Fruit fly (Drosophila melanogaster) whole organism, prepupa: ENCODE data around the gene aru.

Experiments
- Blimp-1 ChIP-seq: fragments of 200-800 bp; sonication (Bioruptor generic); optimal IDR thresholded peaks from 3 replicates; lab custom pipeline; 2017; ENCODE audit warnings: missing biosample characterization, missing genetic modification characterization, mild to moderate bottlenecking, moderate library complexity, missing genetic modification reagents
- CG10631 ChIP-seq: fragments of 200-800 bp; sonication (Bioruptor generic); optimal IDR thresholded peaks from 2 replicates; lab custom pipeline; 2016; ENCODE audit warnings: missing biosample characterization, missing genetic modification characterization
- CG10669 ChIP-seq: fragments of 200-800 bp; sonication (Bioruptor generic); optimal IDR thresholded peaks from 3 replicates; lab custom pipeline; 2018; ENCODE audit warnings: missing biosample characterization, mild to moderate bottlenecking, missing genetic modification characterization, moderate library complexity
- CG11762 ChIP-seq: fragments of 200-800 bp; sonication (Bioruptor generic); optimal IDR thresholded peaks from 3 replicates; lab custom pipeline; 2016; ENCODE audit warnings: missing biosample characterization, missing genetic modification characterization; ENCODE audit not compliant: insufficient read depth
- CG15336 ChIP-seq: fragments of 200-800 bp; sonication (Bioruptor generic); IDR thresholded peaks from 2 replicates; pipeline ENCODE4 v1.3.6; 2022; ENCODE audit warnings: missing biosample characterization, missing genetic modification characterization
- CG16779 ChIP-seq: fragments of 200-800 bp; sonication (Bioruptor generic); optimal IDR thresholded peaks from 3 replicates; lab custom pipeline; 2017; ENCODE audit warnings: missing biosample characterization, mild to moderate bottlenecking, missing genetic modification characterization
- CG3032 ChIP-seq: fragments of 200-800 bp; optimal IDR thresholded peaks from 2 replicates; lab custom pipeline; 2019; ENCODE audit warnings: missing biosample characterization, mild to moderate bottlenecking, missing genetic modification characterization, moderate library complexity
- CG31627 ChIP-seq: fragments of 200-800 bp; sonication (Bioruptor generic); optimal IDR thresholded peaks from 3 replicates; lab custom pipeline; 2016; ENCODE audit warnings: missing biosample characterization, missing genetic modification characterization
- CG3919 ChIP-seq: fragments of 200-800 bp; sonication (Bioruptor generic); optimal IDR thresholded peaks from 3 replicates; lab custom pipeline; 2016; ENCODE audit warnings: missing biosample characterization, missing genetic modification characterization
- CG6276 ChIP-seq: fragments of 200-800 bp; sonication (Bioruptor generic); optimal IDR thresholded peaks from 2 replicates; lab custom pipeline; 2017; ENCODE audit warnings: missing biosample characterization, mild to moderate bottlenecking, missing genetic modification characterization
- CG6808 ChIP-seq: fragments of 200-800 bp; sonication (Bioruptor generic); optimal IDR thresholded peaks from 3 replicates; lab custom pipeline; 2017; ENCODE audit warnings: missing biosample characterization, missing genetic modification characterization, mild to moderate bottlenecking, moderate library complexity, missing genetic modification reagents
- CG7368 ChIP-seq: fragments of 200-800 bp; sonication (Bioruptor generic); optimal IDR thresholded peaks from 3 replicates; lab custom pipeline; 2016; ENCODE audit warnings: missing biosample characterization, missing genetic modification characterization
- CG8319 ChIP-seq: fragments of 200-800 bp; sonication (Bioruptor generic); optimal IDR thresholded peaks from 3 replicates; lab custom pipeline; 2016; ENCODE audit warnings: missing biosample characterization, missing genetic modification characterization
- CG8632 ChIP-seq: fragments of 200-800 bp; sonication (Bioruptor generic); optimal IDR thresholded peaks from 3 replicates; lab custom pipeline; 2016; ENCODE audit warnings: missing biosample characterization, missing genetic modification characterization
- CG9139 ChIP-seq: fragments of 200-800 bp; sonication (Bioruptor generic); optimal IDR thresholded peaks from 3 replicates; lab custom pipeline; 2017; ENCODE audit warnings: missing biosample characterization, mild to moderate bottlenecking, missing genetic modification characterization
- Eip75B ChIP-seq: fragments of 200-800 bp; sonication (Bioruptor generic); optimal IDR thresholded peaks from 3 replicates; lab custom pipeline; 2016; ENCODE audit warnings: missing biosample characterization, missing genetic modification characterization
- Eip78C ChIP-seq: fragments of 200-800 bp; sonication (Bioruptor generic); peaks from one replicate; lab custom pipeline; 2016; ENCODE audit warnings: missing biosample characterization, missing genetic modification characterization
- Hr38 ChIP-seq: sonication (Bioruptor generic); optimal IDR thresholded peaks from 2 replicates; lab custom pipeline; 2016; ENCODE audit warnings: missing biosample characterization, missing genetic modification characterization
- Hr39 ChIP-seq: fragments of 200-800 bp; sonication (Bioruptor generic); optimal IDR thresholded peaks from 2 replicates; lab custom pipeline; 2016; ENCODE audit warnings: missing biosample characterization, missing genetic modification characterization
- Hr4 ChIP-seq: fragments of 200-800 bp; sonication (Bioruptor generic); optimal IDR thresholded peaks from 3 replicates; lab custom pipeline; 2016; ENCODE audit warnings: missing biosample characterization, missing genetic modification characterization
- Lpt ChIP-seq: fragments of 200-800 bp; sonication (Bioruptor generic); optimal IDR thresholded peaks from 3 replicates; lab custom pipeline; 2016; ENCODE audit warnings: missing biosample characterization, missing genetic modification characterization
- Smox ChIP-seq: fragments of 200-800 bp; sonication (Bioruptor generic); optimal IDR thresholded peaks from 3 replicates; lab custom pipeline; 2016; ENCODE audit warnings: missing biosample characterization, missing genetic modification characterization
- Sox102F ChIP-seq: fragments of 200-800 bp; sonication (Bioruptor generic); optimal IDR thresholded peaks from 2 replicates; lab custom pipeline; 2016; ENCODE audit warnings: missing biosample characterization, mild to moderate bottlenecking, missing genetic modification characterization
- Sox15 ChIP-seq: fragments of 200-800 bp; sonication (Bioruptor generic); optimal IDR thresholded peaks from 3 replicates; lab custom pipeline; 2016; ENCODE audit warnings: missing biosample characterization, missing genetic modification characterization
- cyc ChIP-seq: fragments of 200-800 bp; sonication (Bioruptor generic); optimal IDR thresholded peaks from 3 replicates; lab custom pipeline; 2016; ENCODE audit warnings: missing biosample characterization, missing genetic modification characterization
- dsx ChIP-seq: fragments of 200-800 bp; optimal IDR thresholded peaks from 3 replicates; lab custom pipeline; 2019; ENCODE audit warnings: missing biosample characterization, mild to moderate bottlenecking, missing genetic modification characterization, moderate library complexity; ENCODE audit not compliant: poor library complexity, severe bottlenecking
- eg ChIP-seq: fragments of 200-800 bp; sonication (Bioruptor generic); IDR thresholded peaks from 3 replicates; pipeline ENCODE4 v1.3.6; 2022; ENCODE audit warnings: missing biosample characterization, missing genetic modification characterization
- esn ChIP-seq: fragments of 200-800 bp; sonication (Bioruptor generic); optimal IDR thresholded peaks from 2 replicates; lab custom pipeline; 2016; ENCODE audit warnings: missing biosample characterization, mild to moderate bottlenecking, missing genetic modification characterization, moderate library complexity
- fd59A ChIP-seq: fragments of 200-800 bp; sonication (Bioruptor generic); optimal IDR thresholded peaks from 2 replicates; lab custom pipeline; 2017; ENCODE audit warnings: missing biosample characterization, mild to moderate bottlenecking, missing genetic modification characterization, missing genetic modification reagents
- fkh ChIP-seq: fragments of 200-800 bp; sonication (Bioruptor generic); optimal IDR thresholded peaks from 3 replicates; lab custom pipeline; 2017; ENCODE audit warnings: missing biosample characterization, mild to moderate bottlenecking, missing genetic modification characterization, moderate library complexity
- pdm3 ChIP-seq: fragments of 200-800 bp; sonication (Bioruptor generic); optimal IDR thresholded peaks from 3 replicates; lab custom pipeline; 2016; ENCODE audit warnings: missing biosample characterization, missing genetic modification characterization
- spab ChIP-seq: fragments of 200-800 bp; sonication (Bioruptor generic); optimal IDR thresholded peaks from 2 replicates; lab custom pipeline; 2017; ENCODE audit warnings: missing biosample characterization, mild to moderate bottlenecking, missing genetic modification characterization, missing genetic modification reagents
- svp ChIP-seq: fragments of 200-800 bp; sonication (Bioruptor generic); peaks from one replicate; lab custom pipeline; 2016; ENCODE audit warnings: missing biosample characterization, missing genetic modification characterization
- vri ChIP-seq: fragments of 200-800 bp; sonication (Bioruptor generic); optimal IDR thresholded peaks from 3 replicates; lab custom pipeline; 2016; ENCODE audit warnings: missing biosample characterization, mild to moderate bottlenecking, missing genetic modification characterization

aru gene

dm6 chr2L:870749-871418 lies 2.7 kb upstream of the aru start (continued):
- TF ChIP-seq vri (GFP tag; lab: Kevin White, UChicago) (no peak), CG3032 (peak; percentile 70), CG10669 (GFP tag; lab: Kevin White, UChicago) (peak; percentile 25), dsx (peak; percentile 13), pdm3 (GFP tag; lab: Kevin White, UChicago) (peak; percentile 76), CG10631 (peak; percentile 58), Sox15 (GFP tag; lab: Kevin White, UChicago) (peak; percentile 9), spab (peak; percentile 30), Hr39 (GFP tag; lab: Kevin White, UChicago) (peak; percentile 81), Sox102F (GFP tag; lab: Kevin White, UChicago) (peak; percentile 57), CG31627 (GFP tag; lab: Kevin White, UChicago) (peak; percentile 85), CG16779 (no peak), CG6808 (GFP tag; lab: Kevin White, UChicago) (peak; percentile 53), Lpt (no peak), CG7368 (GFP tag; lab: Kevin White, UChicago) (peak; percentile 38), Hr38 (GFP tag; lab: Kevin White, UChicago) (no peak), fd59A (no peak), CG8632 (GFP tag; lab: Kevin White, UChicago) (peak; percentile 45), Eip78C (GFP tag; lab: Kevin White, UChicago) (peak; percentile 88), CG15336 (GFP tag; lab: Robert Waterston, UW) (peak; percentile 47), eg (GFP tag; lab: Robert Waterston, UW) (peak; percentile 74), Blimp-1 (GFP tag; lab: Kevin White, UChicago) (peak; percentile 58), svp (GFP tag; lab: Kevin White, UChicago) (peak; percentile 69), Hr4 (GFP tag; lab: Kevin White, UChicago) (peak; percentile 67)

dm6 chr2L:870285-870684 lies 2.1 kb upstream of the aru start, which contains the start of gene PNUTS:
Gene PNUTS, plus strand, starts transcription at chr2L:870465.
- TF ChIP-seq spab: no peak
- no peak for TF ChIP-seq CG6276 (GFP tag; lab: Kevin White, UChicago)
- TF ChIP-seq Eip75B (GFP tag; lab: Kevin White, UChicago): no peak
- no peak for TF ChIP-seq CG8632 (GFP tag; lab: Kevin White, UChicago)
- no peak for TF ChIP-seq CG6808 (GFP tag; lab: Kevin White, UChicago)
- peak; percentile 30 for TF ChIP-seq CG9139
- no peak for TF ChIP-seq CG11762 (GFP tag; lab: Kevin White, UChicago)
- TF ChIP-seq Sox102F (GFP tag; lab: Kevin White, UChicago): no peak
- no peak for TF ChIP-seq Eip78C (GFP tag; lab: Kevin White, UChicago)
- no peak for TF ChIP-seq Hr4 (GFP tag; lab: Kevin White, UChicago)
- peak; percentile 10 for TF ChIP-seq fkh (GFP tag; lab: Kevin White, UChicago)
- no peak for TF ChIP-seq CG3032
- TF ChIP-seq CG8319 (GFP tag; lab: Kevin White, UChicago): no peak
- TF ChIP-seq CG15336 (GFP tag; lab: Robert Waterston, UW): no peak
- peak; percentile 70 for TF ChIP-seq svp (GFP tag; lab: Kevin White, UChicago)
- TF ChIP-seq, all 60 proteins: peak for 3

dm6 chr2L:869497-870040 lies 1.4 kb upstream of the aru start, which contains the start of gene dbe:
Gene dbe, minus strand, starts transcription at chr2L:869857.
- peak; percentile 15 for TF ChIP-seq CG31627 (GFP tag; lab: Kevin White, UChicago)
- TF ChIP-seq CG3032: peak; percentile 3
- TF ChIP-seq esn: peak; percentile 15
- TF ChIP-seq eg (GFP tag; lab: Robert Waterston, UW): peak; percentile 38; the same call in 1 of the 3 replicates
- TF ChIP-seq CG3919 (GFP tag; lab: Kevin White, UChicago): peak; percentile 5
- no peak for TF ChIP-seq Smox (GFP tag; lab: Kevin White, UChicago)
- TF ChIP-seq Eip78C (GFP tag; lab: Kevin White, UChicago): peak; percentile 18
- no peak for TF ChIP-seq cyc (GFP tag; lab: Kevin White, UChicago)
- TF ChIP-seq, all 60 proteins: peak for 6
